Fruit fly (Drosophila melanogaster) whole organism, embryonic: ENCODE data around the gene rno.

Experiments
- Asciz ChIP-seq: fragments of 200-800 bp; sonication (Bioruptor generic); optimal IDR thresholded peaks from 2 replicates; lab custom pipeline; 2017; ENCODE audit warnings: missing biosample characterization, mild to moderate bottlenecking, missing genetic modification characterization, missing genetic modification reagents
- BtbVII ChIP-seq: fragments of 200-800 bp; sonication (Bioruptor generic); optimal IDR thresholded peaks from 3 replicates; lab custom pipeline; 2017; ENCODE audit warnings: missing biosample characterization, mild to moderate bottlenecking, missing genetic modification characterization
- CG10543 ChIP-seq: fragments of 200-800 bp; sonication (Bioruptor generic); optimal IDR thresholded peaks from 3 replicates; lab custom pipeline; 2017; ENCODE audit warnings: missing biosample characterization, mild to moderate bottlenecking, missing genetic modification characterization, moderate library complexity
- CG11695 ChIP-seq: fragments of 200-800 bp; sonication (Bioruptor generic); IDR thresholded peaks from 3 replicates; pipeline ENCODE4 v1.3.6; 2022; ENCODE audit warnings: missing biosample characterization, missing genetic modification characterization
- CG12769 ChIP-seq: fragments of 200-800 bp; sonication (Bioruptor generic); optimal IDR thresholded peaks from 2 replicates; lab custom pipeline; 2019; ENCODE audit warnings: missing biosample characterization, mild to moderate bottlenecking, missing genetic modification characterization, moderate library complexity
- CG13287 ChIP-seq: fragments of 200-800 bp; sonication (Bioruptor generic); IDR thresholded peaks from 2 replicates; pipeline ENCODE4 v1.3.6; 2022; ENCODE audit warnings: missing biosample characterization, missing genetic modification characterization; ENCODE audit not compliant: partially characterized antibody
- CG13894 ChIP-seq: fragments of 200-800 bp; sonication (Bioruptor generic); optimal IDR thresholded peaks from 3 replicates; lab custom pipeline; 2018; ENCODE audit warnings: missing biosample characterization, mild to moderate bottlenecking, missing genetic modification characterization, moderate library complexity
- CG2712 ChIP-seq: fragments of 200-800 bp; optimal IDR thresholded peaks from 3 replicates; lab custom pipeline; 2019; ENCODE audit warnings: missing biosample characterization, mild to moderate bottlenecking, missing genetic modification characterization, moderate library complexity
- CG31388 ChIP-seq: fragments of 200-800 bp; sonication (Bioruptor generic); optimal IDR thresholded peaks from 2 replicates; lab custom pipeline; 2016; ENCODE audit warnings: missing biosample characterization, missing genetic modification characterization
- CG3163 ChIP-seq: fragments of 200-800 bp; sonication (Bioruptor generic); optimal IDR thresholded peaks from 3 replicates; lab custom pipeline; 2016; ENCODE audit warnings: missing biosample characterization, missing genetic modification characterization
- CG6654 ChIP-seq: fragments of 200-800 bp; sonication (Bioruptor generic); optimal IDR thresholded peaks from 2 replicates; lab custom pipeline; 2017; ENCODE audit warnings: missing biosample characterization, mild to moderate bottlenecking, missing genetic modification characterization
- D19A ChIP-seq: fragments of 200-800 bp; optimal IDR thresholded peaks from 3 replicates; lab custom pipeline; 2019; ENCODE audit warnings: missing biosample characterization, mild to moderate bottlenecking, missing genetic modification characterization, moderate library complexity
- Deaf1 ChIP-seq: fragments of 200-800 bp; optimal IDR thresholded peaks from 3 replicates; lab custom pipeline; 2019; ENCODE audit warnings: missing biosample characterization, mild to moderate bottlenecking, missing genetic modification characterization, moderate library complexity
- Ets65A ChIP-seq: fragments of 200-800 bp; sonication (Bioruptor generic); peaks from one replicate; lab custom pipeline; 2016; ENCODE audit warnings: missing biosample characterization, missing genetic modification characterization
- Mad ChIP-seq: fragments of 200-800 bp; sonication (Bioruptor generic); optimal IDR thresholded peaks from 2 replicates; lab custom pipeline; 2016; ENCODE audit warnings: missing biosample characterization, missing genetic modification characterization
- PHDP ChIP-seq: fragments of 200-800 bp; sonication (Bioruptor generic); optimal IDR thresholded peaks from 3 replicates; lab custom pipeline; 2018; ENCODE audit warnings: missing biosample characterization, mild to moderate bottlenecking, missing genetic modification characterization, moderate library complexity
- Sox100B ChIP-seq: fragments of 200-800 bp; sonication (Bioruptor generic); optimal IDR thresholded peaks from 3 replicates; lab custom pipeline; 2018; ENCODE audit warnings: missing biosample characterization, mild to moderate bottlenecking, missing genetic modification characterization
- Trl ChIP-seq, 3 experiments: fragments of >200 bp in 2 of 3; fragments of 200-800 bp in 1 of 3; sonication (Bioruptor generic) in 1 of 3; optimal IDR thresholded peaks; 2 replicates in 1 of 3; 3 replicates in 2 of 3; lab custom pipeline; 2016 to 2017; ENCODE audit warnings: missing biosample characterization in 1 of 3, missing genetic modification characterization in 1 of 3
- Vsx1 ChIP-seq: fragments of 200-800 bp; sonication (Bioruptor generic); optimal IDR thresholded peaks from 2 replicates; lab custom pipeline; 2017; ENCODE audit warnings: missing biosample characterization, mild to moderate bottlenecking, missing genetic modification characterization, missing genetic modification reagents
- br ChIP-seq: fragments of >200 bp; optimal IDR thresholded peaks from 2 replicates; lab custom pipeline; 2017
- chinmo ChIP-seq: fragments of 200-800 bp; sonication (Bioruptor generic); IDR thresholded peaks from 4 replicates; pipeline ENCODE4 v1.3.6; 2022; ENCODE audit warnings: missing biosample characterization, missing genetic modification characterization; ENCODE audit not compliant: partially characterized antibody
- ci ChIP-seq: fragments of 200-800 bp; sonication (Bioruptor generic); IDR thresholded peaks from 3 replicates; pipeline ENCODE4 v1.3.6; 2022; ENCODE audit warnings: missing biosample characterization, missing genetic modification characterization
- ftz-f1 ChIP-seq: fragments of 200-800 bp; sonication (Bioruptor generic); optimal IDR thresholded peaks from 2 replicates; lab custom pipeline; 2016; ENCODE audit warnings: missing biosample characterization, missing genetic modification characterization
- gsb-n ChIP-seq: fragments of 200-800 bp; sonication (Bioruptor generic); optimal IDR thresholded peaks from 3 replicates; lab custom pipeline; 2018; ENCODE audit warnings: missing biosample characterization, mild to moderate bottlenecking, missing genetic modification characterization
- kni ChIP-seq: fragments of 200-800 bp; sonication (Bioruptor generic); optimal IDR thresholded peaks from 3 replicates; lab custom pipeline; 2017; ENCODE audit warnings: mild to moderate bottlenecking, missing biosample characterization, missing genetic modification reagents, missing genetic modification characterization
- lab ChIP-seq: fragments of 200-800 bp; sonication (Bioruptor generic); optimal IDR thresholded peaks from 3 replicates; lab custom pipeline; 2017; ENCODE audit warnings: missing biosample characterization, missing genetic modification characterization, mild to moderate bottlenecking, moderate library complexity, missing genetic modification reagents
- nom ChIP-seq: fragments of 200-800 bp; sonication (Bioruptor generic); optimal IDR thresholded peaks from 2 replicates; lab custom pipeline; 2017; ENCODE audit warnings: missing biosample characterization, missing genetic modification characterization, mild to moderate bottlenecking, moderate library complexity, missing genetic modification reagents
- oc ChIP-seq: fragments of 200-800 bp; sonication (Bioruptor generic); optimal IDR thresholded peaks from 2 replicates; lab custom pipeline; 2018; ENCODE audit warnings: missing biosample characterization, mild to moderate bottlenecking, missing genetic modification characterization, moderate library complexity
- pros ChIP-seq: fragments of 200-800 bp; sonication (Bioruptor generic); optimal IDR thresholded peaks from 3 replicates; lab custom pipeline; 2019; ENCODE audit warnings: missing biosample characterization, mild to moderate bottlenecking, missing genetic modification characterization, moderate library complexity
- row ChIP-seq: fragments of 200-800 bp; sonication (Bioruptor generic); IDR thresholded peaks from 3 replicates; pipeline ENCODE4 v1.3.6; 2022; ENCODE audit warnings: missing biosample characterization, missing genetic modification characterization
- sens ChIP-seq: fragments of 200-800 bp; sonication (Bioruptor generic); peaks from one replicate; lab custom pipeline; 2016; ENCODE audit warnings: missing biosample characterization, missing genetic modification characterization
- toy ChIP-seq: fragments of 200-800 bp; sonication (Bioruptor generic); IDR thresholded peaks from 2 replicates; pipeline ENCODE4 v1.3.6; 2022; ENCODE audit warnings: missing biosample characterization, missing genetic modification characterization
- unc-4 ChIP-seq: fragments of 200-800 bp; sonication (Bioruptor generic); IDR thresholded peaks from 2 replicates; pipeline ENCODE4 v1.3.6; 2022; ENCODE audit warnings: missing biosample characterization, missing genetic modification characterization; ENCODE audit not compliant: partially characterized antibody
- unpg ChIP-seq: fragments of 200-800 bp; sonication (Bioruptor generic); optimal IDR thresholded peaks from 3 replicates; lab custom pipeline; 2018; ENCODE audit warnings: missing biosample characterization, mild to moderate bottlenecking, missing genetic modification characterization, moderate library complexity
- vvl ChIP-seq: fragments of 200-800 bp; sonication (Bioruptor generic); IDR thresholded peaks from 2 replicates; pipeline ENCODE4 v1.3.6; 2022; ENCODE audit warnings: missing biosample characterization, missing genetic modification characterization
- wdn ChIP-seq: fragments of 200-800 bp; sonication (Bioruptor generic); IDR thresholded peaks from 2 replicates; pipeline ENCODE4 v1.3.6; 2022; ENCODE audit warnings: missing biosample characterization, missing genetic modification characterization
- z ChIP-seq: fragments of 200-800 bp; sonication (Bioruptor generic); IDR thresholded peaks from 3 replicates; pipeline ENCODE4 v1.3.6; 2022; ENCODE audit warnings: missing biosample characterization, missing genetic modification characterization

rno gene

dm6 chr3L:179490-180261, 19.9 kb downstream of the rno start, which contains the start of gene CG13875:
Gene CG13875 (plus strand): TSS chr3L:179923.
- TF ChIP-seq CG10543 (GFP tag; lab: Kevin White, UChicago) (peak; percentile 20), CG12769 (tag; lab: Kevin White, UChicago) (peak; percentile 77), ftz-f1 (no peak), pros (peak; percentile 84), row (0 out of 3 replicates have a peak, but pooled peaks have one; percentile 21), chinmo (GFP tag; lab: Robert Waterston, UW) (peak; percentile 78; the same call in 2 of the 4 replicates), ci (GFP tag; lab: Robert Waterston, UW) (peak; percentile 51; the same call in 1 of the 3 replicates), z (GFP tag; lab: Robert Waterston, UW) (peak; percentile 81), kni (GFP tag; lab: Kevin White, UChicago) (peak; percentile 76), unc-4 (GFP tag; lab: Robert Waterston, UW) (peak; percentile 22; the same call in 1 of the 2 replicates), gsb-n (tag; lab: Kevin White, UChicago) (no peak), lab (GFP tag; lab: Kevin White, UChicago) (peak; percentile 28), CG11695 (GFP tag; lab: Robert Waterston, UW) (peak; percentile 11; the same call in 1 of the 3 replicates), D19A (tag; lab: Kevin White, UChicago) (peak; percentile 67), toy (GFP tag; lab: Robert Waterston, UW) (no peak), CG3163 (GFP tag; lab: Kevin White, UChicago) (peak; percentile 95), Vsx1 (GFP tag; lab: Kevin White, UChicago) (no peak), Trl (optimal IDR thresholded peaks at IDR 0.05; lab: Kevin White, UChicago) (peak; percentile 72), Trl (GFP tag; optimal IDR thresholded peaks at IDR 0.05; lab: Kevin White, UChicago) (no peak), CG13894 (peak; percentile 64), CG6654 (GFP tag; lab: Kevin White, UChicago) (no peak), CG13287 (GFP tag; lab: Robert Waterston, UW) (peak; percentile 38), nom (GFP tag; lab: Kevin White, UChicago) (peak; percentile 56), Deaf1 (tag; lab: Kevin White, UChicago) (peak; percentile 35), oc (tag; lab: Kevin White, UChicago) (peak; percentile 42), BtbVII (peak; percentile 4)
- TF ChIP-seq, all 482 proteins: peak for 20

- TF ChIP-seq vvl (GFP tag; lab: Robert Waterston, UW) (peak; percentile 80), CG2712 (no peak), sens (peak; percentile 70), Sox100B (GFP tag; lab: Kevin White, UChicago) (no peak), br (lab: Kevin White, UChicago) (no peak), unpg (GFP tag; lab: Kevin White, UChicago) (no peak), Asciz (GFP tag; lab: Kevin White, UChicago) (no peak), wdn (GFP tag; lab: Robert Waterston, UW) (no peak), Mad (GFP tag; lab: Kevin White, UChicago) (no peak), CG31388 (GFP tag; lab: Kevin White, UChicago) (no peak), Ets65A (GFP tag; lab: Kevin White, UChicago) (peak; percentile 62), PHDP (tag; lab: Kevin White, UChicago) (no peak)
- TF ChIP-seq, all 482 proteins: peak for 3
These were observed 20.6 kb downstream of the rno start, which contains the start of gene Vdup1 for dm6 chr3L:178913-179488. Gene Vdup1 (minus strand): TSS chr3L:178963.
